Fruit fly (Drosophila melanogaster): ENCODE results near the gene PolA2.

DNA sequence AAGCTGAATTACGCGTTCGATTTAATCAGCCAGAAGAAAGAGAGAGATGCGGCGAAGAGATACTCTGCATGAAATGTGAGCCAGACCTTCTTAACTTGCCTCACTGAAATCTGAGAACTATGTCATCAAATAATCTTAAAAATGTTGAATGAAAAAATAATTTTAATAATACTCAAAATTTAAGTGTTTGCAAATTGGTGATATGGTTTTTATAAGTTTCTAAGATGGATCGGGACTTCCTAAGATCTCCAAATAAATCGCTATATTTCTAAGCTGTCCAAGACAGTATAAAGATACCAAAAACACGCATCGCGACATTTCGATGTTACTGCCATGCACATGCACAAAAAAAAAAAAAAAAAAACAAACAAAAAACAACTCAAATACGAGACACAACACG is 24.0 kb upstream of the PolA2 start:
- no peak for TF ChIP-seq br (optimal IDR thresholded peaks at IDR 0.05)
- no peak for TF ChIP-seq CG7271 (tag; optimal IDR thresholded peaks at IDR 0.05)
- no peak for TF ChIP-seq Bdp1 (GFP tag; optimal IDR thresholded peaks at IDR 0.05)
- TF ChIP-seq az2 (GFP tag; optimal IDR thresholded peaks at IDR 0.05) = no peak
- TF ChIP-seq CG2889 (GFP tag; IDR thresholded peaks at IDR 0.05) = no peak
- no peak for TF ChIP-seq crp (GFP tag; optimal IDR thresholded peaks at IDR 0.05)
- no peak for TF ChIP-seq btn (GFP tag; optimal IDR thresholded peaks at IDR 0.05)
- no peak for TF ChIP-seq gce (GFP tag; IDR thresholded peaks at IDR 0.05)

Data from whole organism, embryonic.